Worm (Caenorhabditis elegans): Measurements from ENCODE around the gene nlp-78.

The nlp-78 gene

ce11 chrII:9137803-9138202, 1.8 kb downstream of the nlp-78 start, which contains the start of gene C16D2.3:
Gene C16D2.3, plus strand, starts transcription at chrII:9138103.
- TF ChIP-seq sptf-1 (tag; optimal IDR thresholded peaks at IDR 0.05) (no peak), unc-130 (tag; optimal IDR thresholded peaks at IDR 0.05) (no peak), zag-1 (tag; optimal IDR thresholded peaks at IDR 0.05) (no peak), blmp-1 (tag; optimal IDR thresholded peaks at IDR 0.05) (no peak), nhr-85 (tag) (no peak), unc-98 (GFP tag; IDR thresholded peaks at IDR 0.05) (no peak), skn-1 (tag; optimal IDR thresholded peaks at IDR 0.05) (no peak), egl-27 (tag; optimal IDR thresholded peaks at IDR 0.05) (no peak), isw-1 (GFP tag; IDR thresholded peaks at IDR 0.05) (no peak), mab-9 (GFP tag; IDR thresholded peaks at IDR 0.05) (no peak)

DNA sequence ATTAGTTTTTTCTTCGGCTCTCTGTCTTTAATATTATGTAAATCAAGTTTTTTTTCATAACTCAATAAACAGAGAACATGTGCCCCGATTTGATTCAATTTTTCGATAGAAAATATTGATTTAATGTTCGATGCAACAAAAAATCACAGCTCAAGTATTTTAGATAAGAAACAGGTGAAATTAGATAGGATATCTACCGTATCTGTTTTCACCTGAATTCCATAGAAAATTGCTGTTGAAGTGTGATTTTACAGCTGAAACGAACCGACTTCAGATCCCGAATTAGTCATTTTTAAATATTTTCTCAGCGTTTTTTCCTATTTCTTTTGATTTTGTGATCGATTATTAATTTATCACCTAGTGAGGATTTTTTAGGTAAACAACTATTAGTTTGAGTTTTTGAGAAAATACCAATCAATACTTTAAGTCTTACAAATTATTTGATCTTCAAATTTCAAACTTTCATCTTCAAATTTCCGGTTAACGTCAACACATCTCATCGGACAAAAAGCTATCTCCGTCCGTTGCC, 3.3 kb downstream of the nlp-78 start, which contains the start of gene Y9C2UA.1:
Gene Y9C2UA.1 (plus strand): TSS at position 479 of the 529 bp plus-strand sequence.
- TF ChIP-seq pax-3 (tag; optimal IDR thresholded peaks at IDR 0.05) (no peak), hlh-17 (GFP tag; optimal IDR thresholded peaks at IDR 0.05; ENCODE audit: borderline replicate concordance) (no peak), lir-3 (tag; optimal IDR thresholded peaks at IDR 0.05; ENCODE audit: poor library complexity) (no peak), hlh-4 (tag; optimal IDR thresholded peaks at IDR 0.05) (peak; percentile 90), nhr-47 (tag; optimal IDR thresholded peaks at IDR 0.05) (peak; percentile 21), ceh-88 (GFP tag; IDR thresholded peaks at IDR 0.05) (no peak), nhr-11 (tag; optimal IDR thresholded peaks at IDR 0.05) (no peak), fkh-8 (tag; optimal IDR thresholded peaks at IDR 0.05) (peak; percentile 29), zag-1 (tag; optimal IDR thresholded peaks at IDR 0.05) (no peak), egl-27 (tag; optimal IDR thresholded peaks at IDR 0.05) (no peak)

- TF ChIP-seq fkh-8 (tag; optimal IDR thresholded peaks at IDR 0.05), result peak; percentile 57
- TF ChIP-seq nhr-19 (GFP tag; conservative IDR thresholded peaks at IDR 0.05), result no peak
Observed at ce11 chrII:9141110-9141509, 5.1 kb downstream of the nlp-78 start.

- TF ChIP-seq efl-1 (optimal IDR thresholded peaks at IDR 0.05) (no peak), efl-1 (GFP tag; optimal IDR thresholded peaks at IDR 0.05 in 1 of 2) (peak in 1 of 2 experiments; percentile 15), aly-2 (tag; optimal IDR thresholded peaks at IDR 0.05) (no peak)
Observed at ce11 chrII:9143795-9144194, 7.8 kb downstream of the nlp-78 start.

ce11 chrII:9144366-9144765, 8.4 kb downstream of the nlp-78 start:
- TF ChIP-seq C16A3.4 (tag; optimal IDR thresholded peaks at IDR 0.05) (no peak), fkh-8 (tag; optimal IDR thresholded peaks at IDR 0.05) (peak; percentile 81), nhr-71 (tag; optimal IDR thresholded peaks at IDR 0.05) (peak; percentile 58), jun-1 (tag; optimal IDR thresholded peaks at IDR 0.05) (no peak), nhr-237 (tag; optimal IDR thresholded peaks at IDR 0.05) (no peak), lin-35 (GFP tag; optimal IDR thresholded peaks at IDR 0.05) (no peak), unc-86 (tag; optimal IDR thresholded peaks at IDR 0.05) (no peak), Y116A8C.19 (tag; optimal IDR thresholded peaks at IDR 0.05; ENCODE audit: borderline replicate concordance) (no peak), lin-39 (tag; optimal IDR thresholded peaks at IDR 0.05) (no peak), nhr-12 (tag; optimal IDR thresholded peaks at IDR 0.05) (no peak), nhr-47 (tag; optimal IDR thresholded peaks at IDR 0.05) (peak; percentile 30), ztf-11 (tag; optimal IDR thresholded peaks at IDR 0.05) (no peak), mab-9 (GFP tag; IDR thresholded peaks at IDR 0.05) (no peak), lin-14 (GFP tag; optimal IDR thresholded peaks at IDR 0.05) (peak; percentile 3), sptf-1 (tag; optimal IDR thresholded peaks at IDR 0.05) (no peak), egl-27 (tag; optimal IDR thresholded peaks at IDR 0.05) (no peak)

- no peak for TF ChIP-seq fkh-10 (GFP tag; optimal IDR thresholded peaks at IDR 0.05)
- TF ChIP-seq efl-3 (GFP tag; optimal IDR thresholded peaks at IDR 0.05), result no peak
- no peak for TF ChIP-seq nhr-84 (tag; optimal IDR thresholded peaks at IDR 0.05)
- TF ChIP-seq snpc-4 (tag; optimal IDR thresholded peaks at IDR 0.05), result no peak
- TF ChIP-seq fkh-8 (tag; optimal IDR thresholded peaks at IDR 0.05), result no peak
- TF ChIP-seq nhr-85 (tag), result peak; percentile 48
- no peak for TF ChIP-seq unc-130 (tag; optimal IDR thresholded peaks at IDR 0.05)
- no peak for TF ChIP-seq lin-14 (GFP tag; optimal IDR thresholded peaks at IDR 0.05)
- TF ChIP-seq efl-1 (optimal IDR thresholded peaks at IDR 0.05), result no peak
- no peak for TF ChIP-seq efl-1 (GFP tag; optimal IDR thresholded peaks at IDR 0.05 in 1 of 2)
- TF ChIP-seq egl-27 (tag; optimal IDR thresholded peaks at IDR 0.05), result no peak
- TF ChIP-seq sptf-1 (tag; optimal IDR thresholded peaks at IDR 0.05), result no peak
- no peak for TF ChIP-seq pax-3 (tag; optimal IDR thresholded peaks at IDR 0.05)
- TF ChIP-seq lin-15B (tag; optimal IDR thresholded peaks at IDR 0.05), result no peak
- no peak for TF ChIP-seq ceh-88 (GFP tag; IDR thresholded peaks at IDR 0.05)
- TF ChIP-seq nhr-77 (tag; optimal IDR thresholded peaks at IDR 0.05), result no peak
- TF ChIP-seq hlh-4 (tag; optimal IDR thresholded peaks at IDR 0.05), result peak; percentile 44
- TF ChIP-seq sox-4 (tag; optimal IDR thresholded peaks at IDR 0.05), result no peak
Observed at ce11 chrII:9145961-9146360, 10.0 kb downstream of the nlp-78 start, which contains the start of gene W07A12.4. Gene W07A12.4, plus strand, starts transcription at chrII:9146261.
